Worm (Caenorhabditis elegans) whole organism, L4 larva: ENCODE data around the gene din-1.

Experiments
- ceh-82 ChIP-seq: sonication (generic microtip); optimal IDR thresholded peaks from 2 replicates; lab custom pipeline; 2017; ENCODE audit warnings: missing biosample characterization, missing genetic modification characterization
- jun-1 ChIP-seq: fragments of 150-350 bp; optimal IDR thresholded peaks from 2 replicates; lab custom pipeline; 2014; ENCODE audit warnings: missing biosample characterization, missing genetic modification reagents, missing genetic modification characterization
- nhr-11 ChIP-seq: fragments of 150-350 bp; optimal IDR thresholded peaks from 2 replicates; lab custom pipeline; 2014; ENCODE audit warnings: missing biosample characterization, missing genetic modification characterization
- pqm-1 ChIP-seq: sonication (generic microtip); optimal IDR thresholded peaks from 2 replicates; lab custom pipeline; 2017; ENCODE audit warnings: missing biosample characterization, missing genetic modification characterization

DNA sequence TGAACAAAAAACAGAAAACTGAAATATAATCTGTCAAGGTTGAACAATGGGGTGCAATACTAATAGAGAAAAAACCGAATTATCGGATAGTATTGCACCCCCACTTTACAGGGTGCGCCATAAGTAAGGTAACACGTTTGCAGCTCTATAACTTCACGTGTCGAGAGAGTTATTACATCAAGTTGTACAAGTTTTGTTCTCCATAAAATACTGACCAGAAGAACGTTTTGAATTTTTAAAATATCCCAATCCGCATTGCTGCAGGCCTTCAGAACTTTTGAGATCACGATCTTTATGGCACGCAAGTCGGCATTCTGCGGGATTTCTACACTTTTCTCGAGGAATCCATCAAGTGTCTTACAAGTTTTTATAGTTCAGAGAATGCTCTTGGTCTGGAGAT, 4.4 kb upstream of the din-1 start:
- TF ChIP-seq jun-1 (no peak), pqm-1 (tag; lab: Kevin White, UChicago) (no peak), ceh-82 (no peak), nhr-11 (tag; lab: Kevin White, UChicago) (no peak)
